Worm (Caenorhabditis elegans): ENCODE data around the gene F44E2.3.
A peak's percentile ranks its signal among the peaks of the same experiment; 100 is the strongest.

Gene F44E2.3

DNA sequence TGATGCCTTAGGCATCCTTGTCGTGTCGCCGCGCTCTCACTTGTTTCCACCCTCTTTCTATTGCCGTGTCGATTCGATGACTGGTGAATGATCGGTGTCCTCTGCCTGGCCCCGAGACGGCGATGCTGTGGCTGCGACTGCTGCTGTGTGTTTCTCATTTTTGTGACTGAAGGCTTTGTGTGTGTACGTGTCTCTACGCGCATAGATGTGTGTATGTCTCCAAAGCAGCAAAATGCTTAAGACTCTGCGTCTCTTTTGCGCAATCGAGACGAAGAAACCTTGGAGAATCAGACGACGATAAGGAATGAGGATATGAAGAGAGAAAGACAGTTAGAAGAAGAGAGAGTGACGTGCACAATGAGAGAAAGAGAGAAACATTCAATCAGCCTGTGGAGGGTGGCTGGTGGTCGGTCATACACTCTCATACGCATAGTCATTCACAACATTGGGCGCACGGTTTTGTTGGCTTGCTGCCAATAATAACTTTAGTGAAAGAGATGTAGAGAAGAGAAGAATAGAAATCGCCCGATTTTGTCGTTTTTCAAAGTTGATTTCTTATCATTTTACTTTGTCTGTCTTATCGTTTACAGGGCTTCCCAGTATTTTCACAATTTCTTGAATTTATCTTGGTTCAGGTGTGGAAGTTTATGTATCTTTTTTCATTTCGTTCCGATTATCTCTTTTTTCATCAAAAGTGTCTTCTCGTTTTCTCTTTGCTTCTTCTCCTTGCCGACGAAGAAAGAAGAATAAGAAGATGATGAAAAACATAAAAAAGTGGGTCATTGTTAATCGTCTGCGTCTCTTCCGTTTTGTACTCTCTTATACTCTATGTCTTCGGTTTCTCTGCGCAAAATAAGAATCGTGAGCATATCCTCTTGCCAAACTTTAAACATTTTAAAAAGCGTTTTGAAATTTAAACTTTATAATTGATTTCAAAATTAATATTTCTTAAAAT, 27.0 kb downstream of the F44E2.3 start (continued):
- peak; percentile 91 for TF ChIP-seq egl-27 (tag; optimal IDR thresholded peaks at IDR 0.05)
- TF ChIP-seq nhr-67 (tag; optimal IDR thresholded peaks at IDR 0.05) = peak; percentile 17
- peak; percentile 97 for TF ChIP-seq lin-39 (tag; optimal IDR thresholded peaks at IDR 0.05)
- TF ChIP-seq ceh-16 (tag; optimal IDR thresholded peaks at IDR 0.05) = no peak
- peak; percentile 50 for TF ChIP-seq ceh-9 (tag; optimal IDR thresholded peaks at IDR 0.05)
- peak; percentile 40 for TF ChIP-seq mml-1 (tag; optimal IDR thresholded peaks at IDR 0.05)
- TF ChIP-seq ztf-4 (tag; optimal IDR thresholded peaks at IDR 0.05) = peak; percentile 70

DNA sequence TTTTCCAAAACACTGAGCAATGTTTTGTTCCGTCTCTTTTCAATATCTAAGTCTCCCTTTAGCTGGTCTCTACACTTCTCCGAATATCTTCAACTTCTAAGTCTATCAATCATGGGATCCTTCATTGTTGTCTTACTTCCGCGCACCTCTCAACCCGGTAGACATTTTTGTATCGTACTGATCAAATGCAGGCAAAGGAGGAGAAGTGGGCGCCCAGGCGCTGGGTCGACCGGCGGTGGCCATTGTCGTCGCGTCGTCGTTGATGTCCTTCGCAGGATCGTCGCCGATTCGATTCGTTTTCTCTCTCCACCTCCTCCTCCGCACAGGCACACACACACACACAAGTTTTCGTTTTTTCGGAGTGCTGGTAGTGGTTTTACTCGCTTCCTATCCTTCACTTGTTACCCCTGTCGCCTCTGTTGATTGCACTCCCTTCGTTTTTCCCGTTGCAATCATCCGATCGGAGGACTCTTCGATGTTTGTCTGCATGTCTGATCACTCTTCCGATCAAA, 27.7 kb downstream of the F44E2.3 start:
- peak; percentile 69 for TF ChIP-seq nhr-43 (tag; optimal IDR thresholded peaks at IDR 0.05; ENCODE audit: poor library complexity, severe bottlenecking)
- TF ChIP-seq nhr-76 (tag; optimal IDR thresholded peaks at IDR 0.05) = no peak
- TF ChIP-seq nhr-23 (tag; optimal IDR thresholded peaks at IDR 0.05) = no peak

DNA sequence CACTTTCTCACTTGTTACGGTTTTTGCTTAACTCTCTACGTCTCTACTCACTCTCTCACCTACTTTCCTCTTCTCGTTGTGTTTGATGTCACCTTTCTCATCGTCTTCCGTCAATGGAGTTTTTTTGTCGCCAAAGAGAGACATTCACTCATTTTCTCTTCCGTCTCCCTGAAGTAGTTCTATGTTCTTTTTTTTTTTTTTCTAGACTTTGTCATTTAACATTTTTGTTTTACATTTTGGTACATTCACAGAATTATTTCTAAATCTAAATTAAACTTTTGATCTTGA, 28.4 kb downstream of the F44E2.3 start:
- TF ChIP-seq egl-5 (tag; optimal IDR thresholded peaks at IDR 0.05) (no peak), eor-1 (tag; optimal IDR thresholded peaks at IDR 0.05) (no peak), pha-4 (tag; optimal IDR thresholded peaks at IDR 0.05) (peak; percentile 3), nhr-23 (tag; optimal IDR thresholded peaks at IDR 0.05) (peak; percentile 67), nhr-43 (tag; optimal IDR thresholded peaks at IDR 0.05; ENCODE audit: poor library complexity, severe bottlenecking) (peak; percentile 26), nhr-25 (tag; optimal IDR thresholded peaks at IDR 0.05) (peak; percentile 63)

DNA sequence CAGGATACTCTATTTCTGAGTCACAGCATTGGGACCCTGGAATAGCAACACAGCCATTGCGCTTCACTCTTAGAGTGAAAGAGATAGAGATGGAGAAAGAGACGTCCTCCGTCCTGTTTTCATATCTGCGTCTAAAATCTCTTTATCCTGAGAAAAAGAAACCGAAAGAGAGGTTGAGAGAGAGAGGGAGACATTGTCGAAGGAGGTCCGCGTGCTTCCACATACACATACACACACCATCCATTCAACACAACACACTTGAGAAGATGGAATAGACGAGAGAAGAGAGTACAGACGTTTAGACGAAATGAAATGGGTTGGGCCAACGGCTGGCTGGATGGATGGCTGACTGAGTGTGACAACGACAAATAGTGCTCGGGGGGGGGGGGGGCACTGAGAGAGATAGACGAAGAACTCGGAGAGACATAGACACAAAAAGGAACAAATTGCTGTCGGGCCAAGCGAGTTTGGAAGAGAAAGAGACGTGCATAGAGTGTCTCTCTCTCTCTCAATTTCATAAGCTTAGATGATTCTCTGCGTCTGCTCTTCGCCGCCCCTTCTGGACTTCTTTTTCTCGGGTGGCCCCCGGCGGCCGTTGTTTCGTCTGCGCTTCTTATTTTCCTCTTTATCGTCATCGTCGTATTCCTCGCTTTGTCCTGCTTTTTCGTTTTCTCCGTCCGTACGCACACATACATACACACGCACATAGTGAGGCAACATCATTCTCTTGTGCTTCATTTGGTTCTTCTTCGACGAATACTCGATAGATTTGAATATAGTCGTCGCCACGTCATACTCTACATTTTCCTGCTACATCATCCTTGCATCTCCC, 28.9 kb downstream of the F44E2.3 start, which contains the start of gene F54F2.6:
TSS of gene F54F2.6 (minus strand) at position 738 of the 832 bp plus-strand sequence.
- TF ChIP-seq nhr-25 (tag; optimal IDR thresholded peaks at IDR 0.05) (peak; percentile 44), lin-15B (tag; optimal IDR thresholded peaks at IDR 0.05) (peak; percentile 58), elt-1 (tag; optimal IDR thresholded peaks at IDR 0.05) (peak; percentile 78), daf-12 (tag; optimal IDR thresholded peaks at IDR 0.05) (no peak), nhr-12 (tag; optimal IDR thresholded peaks at IDR 0.05) (no peak), hmg-11 (tag; optimal IDR thresholded peaks at IDR 0.05) (peak; percentile 90), nhr-23 (tag; optimal IDR thresholded peaks at IDR 0.05) (peak; percentile 40), nhr-28 (tag; optimal IDR thresholded peaks at IDR 0.05) (no peak), fos-1 (tag; optimal IDR thresholded peaks at IDR 0.05) (no peak), snpc-4 (tag; optimal IDR thresholded peaks at IDR 0.05) (peak; percentile 75), ceh-9 (tag; optimal IDR thresholded peaks at IDR 0.05) (peak; percentile 24), nhr-43 (tag; optimal IDR thresholded peaks at IDR 0.05; ENCODE audit: poor library complexity, severe bottlenecking) (peak; percentile 59), nfya-1 (tag; optimal IDR thresholded peaks at IDR 0.05; ENCODE audit: insufficient read depth) (peak; percentile 92), mdl-1 (tag; optimal IDR thresholded peaks at IDR 0.05) (peak; percentile 94), elt-3 (tag; optimal IDR thresholded peaks at IDR 0.05) (no peak), sea-2 (GFP tag; optimal IDR thresholded peaks at IDR 0.05) (peak; percentile 31), pha-4 (tag; optimal IDR thresholded peaks at IDR 0.05) (peak; percentile 93), unc-62 (GFP tag; optimal IDR thresholded peaks at IDR 0.05) (peak; percentile 95), aly-2 (tag; optimal IDR thresholded peaks at IDR 0.05) (no peak), eor-1 (tag; optimal IDR thresholded peaks at IDR 0.05) (no peak), lsy-12 (tag; optimal IDR thresholded peaks at IDR 0.05) (peak; percentile 80), fkh-2 (tag; optimal IDR thresholded peaks at IDR 0.05) (peak; percentile 52), fkh-10 (GFP tag; optimal IDR thresholded peaks at IDR 0.05) (peak; percentile 76), ceh-28 (tag; optimal IDR thresholded peaks at IDR 0.05) (peak; percentile 87), zag-1 (tag; optimal IDR thresholded peaks at IDR 0.05) (peak; percentile 76), ZK546.5 (tag; optimal IDR thresholded peaks at IDR 0.05) (no peak), elt-2 (tag; optimal IDR thresholded peaks at IDR 0.05) (peak; percentile 71), skn-1 (tag; optimal IDR thresholded peaks at IDR 0.05) (no peak), R02D3.7 (tag; optimal IDR thresholded peaks at IDR 0.05) (peak; percentile 57), nhr-237 (tag; optimal IDR thresholded peaks at IDR 0.05) (no peak), pqm-1 (tag; optimal IDR thresholded peaks at IDR 0.05) (peak; percentile 38), nhr-76 (tag; optimal IDR thresholded peaks at IDR 0.05) (no peak), ceh-16 (tag; optimal IDR thresholded peaks at IDR 0.05) (no peak), lin-39 (tag; optimal IDR thresholded peaks at IDR 0.05) (peak; percentile 88), tbx-2 (tag; optimal IDR thresholded peaks at IDR 0.05) (peak; percentile 85), egl-27 (tag; optimal IDR thresholded peaks at IDR 0.05) (peak; percentile 77), egl-5 (tag; optimal IDR thresholded peaks at IDR 0.05) (peak; percentile 65), nhr-67 (tag; optimal IDR thresholded peaks at IDR 0.05) (no peak), ztf-11 (tag; optimal IDR thresholded peaks at IDR 0.05) (no peak)

Measured in whole organism, L3 larva.